Fruit fly (Drosophila melanogaster) whole organism, embryonic: ENCODE results near the gene CG9682.
A peak's percentile ranks its signal among the peaks of the same experiment; 100 is the strongest.

Source experiments
- Abd-B ChIP-seq: fragments of 200-800 bp; sonication (Bioruptor generic); optimal IDR thresholded peaks from 2 replicates; lab custom pipeline; 2018; ENCODE audit warnings: missing biosample characterization, mild to moderate bottlenecking, missing genetic modification characterization, moderate library complexity
- Blimp-1 ChIP-seq: fragments of 200-800 bp; sonication (Bioruptor generic); optimal IDR thresholded peaks from 3 replicates; lab custom pipeline; 2018; ENCODE audit warnings: missing biosample characterization, missing genetic modification characterization, mild to moderate bottlenecking, moderate library complexity, missing genetic modification reagents
- CG10366 ChIP-seq: fragments of 200-800 bp; sonication (Bioruptor generic); IDR thresholded peaks from 2 replicates; pipeline ENCODE4 v1.3.6; 2022; ENCODE audit warnings: missing biosample characterization, missing genetic modification characterization
- CG10543 ChIP-seq: fragments of 200-800 bp; sonication (Bioruptor generic); optimal IDR thresholded peaks from 3 replicates; lab custom pipeline; 2017; ENCODE audit warnings: missing biosample characterization, mild to moderate bottlenecking, missing genetic modification characterization, moderate library complexity
- CG12104 ChIP-seq: fragments of 200-800 bp; sonication (Bioruptor generic); optimal IDR thresholded peaks from 3 replicates; lab custom pipeline; 2016; ENCODE audit warnings: missing biosample characterization, missing genetic modification characterization
- CG12769 ChIP-seq: fragments of 200-800 bp; sonication (Bioruptor generic); optimal IDR thresholded peaks from 2 replicates; lab custom pipeline; 2019; ENCODE audit warnings: missing biosample characterization, mild to moderate bottlenecking, missing genetic modification characterization, moderate library complexity
- CG17186 ChIP-seq: fragments of 200-800 bp; sonication (Bioruptor generic); optimal IDR thresholded peaks from 3 replicates; lab custom pipeline; 2017; ENCODE audit warnings: missing biosample characterization, missing genetic modification reagents, missing genetic modification characterization
- CG18011 ChIP-seq: fragments of 200-800 bp; sonication (Bioruptor generic); optimal IDR thresholded peaks from 2 replicates; lab custom pipeline; 2017; ENCODE audit warnings: missing biosample characterization, missing genetic modification characterization, mild to moderate bottlenecking, moderate library complexity, missing genotype
- CG30403 ChIP-seq: fragments of 200-800 bp; sonication (Bioruptor generic); optimal IDR thresholded peaks from 3 replicates; lab custom pipeline; 2016; ENCODE audit warnings: missing biosample characterization, missing genetic modification characterization
- CG31365 ChIP-seq: fragments of 200-800 bp; sonication (Bioruptor generic); optimal IDR thresholded peaks from 2 replicates; lab custom pipeline; 2018; ENCODE audit warnings: missing biosample characterization, mild to moderate bottlenecking, missing genetic modification characterization
- CG32532 ChIP-seq: fragments of 200-800 bp; sonication (Bioruptor generic); IDR thresholded peaks from 2 replicates; pipeline ENCODE4 v1.3.6; 2022; ENCODE audit warnings: missing biosample characterization, missing genetic modification characterization
- CG33557 ChIP-seq: fragments of 200-800 bp; sonication (Bioruptor generic); optimal IDR thresholded peaks from 2 replicates; lab custom pipeline; 2019; ENCODE audit warnings: missing biosample characterization, mild to moderate bottlenecking, missing genetic modification characterization, moderate library complexity
- CG42726 ChIP-seq: fragments of 200-800 bp; sonication (Bioruptor generic); IDR thresholded peaks from 2 replicates; pipeline ENCODE4 v1.3.6; 2022; ENCODE audit warnings: missing biosample characterization, missing genetic modification characterization; ENCODE audit not compliant: partially characterized antibody
- CG4360 ChIP-seq: fragments of 200-800 bp; sonication (Bioruptor generic); IDR thresholded peaks from 2 replicates; pipeline ENCODE4 v1.3.6; 2022; ENCODE audit warnings: missing biosample characterization, missing genetic modification characterization
- CG4617 ChIP-seq: fragments of 200-800 bp; sonication (Bioruptor generic); optimal IDR thresholded peaks from 3 replicates; lab custom pipeline; 2016; ENCODE audit warnings: missing biosample characterization, missing genetic modification characterization, borderline replicate concordance
- CG4820 ChIP-seq: fragments of 200-800 bp; sonication (Bioruptor generic); optimal IDR thresholded peaks from 3 replicates; lab custom pipeline; 2016; ENCODE audit warnings: missing biosample characterization, missing genetic modification characterization
- CG5180 ChIP-seq: fragments of 200-800 bp; sonication (Bioruptor generic); optimal IDR thresholded peaks from 3 replicates; lab custom pipeline; 2017; ENCODE audit warnings: missing biosample characterization, missing genetic modification characterization, mild to moderate bottlenecking, moderate library complexity, missing genetic modification reagents
- CG5245 ChIP-seq: fragments of 200-800 bp; sonication (Bioruptor generic); optimal IDR thresholded peaks from 3 replicates; lab custom pipeline; 2016; ENCODE audit warnings: missing biosample characterization, missing genetic modification characterization
- CG6272 ChIP-seq: fragments of 200-800 bp; sonication (Bioruptor generic); IDR thresholded peaks from 2 replicates; pipeline ENCODE4 v1.3.6; 2022; ENCODE audit warnings: missing biosample characterization, missing genetic modification characterization
- CG7271 ChIP-seq: fragments of 200-800 bp; sonication (Bioruptor generic); optimal IDR thresholded peaks from 2 replicates; lab custom pipeline; 2018; ENCODE audit warnings: missing biosample characterization, mild to moderate bottlenecking, missing genetic modification characterization, moderate library complexity
- CG7963 ChIP-seq: fragments of 200-800 bp; sonication (Bioruptor generic); IDR thresholded peaks from 3 replicates; pipeline ENCODE4 v1.3.6; 2022; ENCODE audit warnings: missing biosample characterization, missing genetic modification characterization; ENCODE audit not compliant: partially characterized antibody
- CG8924 ChIP-seq: fragments of 200-800 bp; optimal IDR thresholded peaks from 3 replicates; lab custom pipeline; 2019; ENCODE audit warnings: missing biosample characterization, mild to moderate bottlenecking, missing genetic modification characterization, moderate library complexity
- CG8944 ChIP-seq: fragments of 200-800 bp; sonication (Bioruptor generic); optimal IDR thresholded peaks from 3 replicates; lab custom pipeline; 2016; ENCODE audit warnings: missing biosample characterization, missing genetic modification characterization
- Camta ChIP-seq: fragments of 200-800 bp; sonication (Bioruptor generic); optimal IDR thresholded peaks from 2 replicates; lab custom pipeline; 2016; ENCODE audit warnings: missing biosample characterization, missing genetic modification characterization
- CkIIα-i1 ChIP-seq: fragments of 200-800 bp; sonication (Bioruptor generic); IDR thresholded peaks from 2 replicates; pipeline ENCODE4 v1.3.6; 2022; ENCODE audit warnings: missing biosample characterization, missing genetic modification characterization
- CoRest ChIP-seq: fragments of 200-800 bp; sonication (Bioruptor generic); optimal IDR thresholded peaks from 3 replicates; lab custom pipeline; 2018; ENCODE audit warnings: missing biosample characterization, mild to moderate bottlenecking, missing genetic modification characterization, moderate library complexity
- Doc2 ChIP-seq: fragments of 200-800 bp; sonication (Bioruptor generic); IDR thresholded peaks from 2 replicates; pipeline ENCODE4 v1.3.6; 2022; ENCODE audit warnings: missing biosample characterization, missing genetic modification characterization
- Fer1 ChIP-seq: fragments of 200-800 bp; sonication (Bioruptor generic); optimal IDR thresholded peaks from 2 replicates; lab custom pipeline; 2017; ENCODE audit warnings: missing biosample characterization, mild to moderate bottlenecking, missing genetic modification characterization
- Hand ChIP-seq: fragments of 200-800 bp; sonication (Bioruptor generic); optimal IDR thresholded peaks from 2 replicates; lab custom pipeline; 2017; ENCODE audit warnings: mild to moderate bottlenecking, missing biosample characterization, missing genetic modification reagents, missing genetic modification characterization
- HmgD ChIP-seq: fragments of 200-800 bp; sonication (Bioruptor generic); optimal IDR thresholded peaks from 3 replicates; lab custom pipeline; 2016; ENCODE audit warnings: missing biosample characterization, missing genetic modification characterization
- Hmx ChIP-seq: fragments of 200-800 bp; sonication (Bioruptor generic); optimal IDR thresholded peaks from 2 replicates; lab custom pipeline; 2016; ENCODE audit warnings: missing biosample characterization, missing genetic modification characterization
- Ptx1 ChIP-seq: fragments of 200-800 bp; sonication (Bioruptor generic); IDR thresholded peaks from 2 replicates; pipeline ENCODE4 v1.3.6; 2022; ENCODE audit warnings: missing biosample characterization, missing genetic modification characterization
- Sox102F ChIP-seq: fragments of 200-800 bp; sonication (Bioruptor generic); optimal IDR thresholded peaks from 2 replicates; lab custom pipeline; 2018; ENCODE audit warnings: missing biosample characterization, mild to moderate bottlenecking, missing genetic modification characterization, moderate library complexity
- ab ChIP-seq: fragments of 200-800 bp; sonication (Bioruptor generic); optimal IDR thresholded peaks from 2 replicates; lab custom pipeline; 2016; ENCODE audit warnings: missing biosample characterization, missing genetic modification characterization
- aop ChIP-seq: fragments of 200-800 bp; sonication (Bioruptor generic); IDR thresholded peaks from 2 replicates; pipeline ENCODE4 v1.3.6; 2022; ENCODE audit warnings: missing biosample characterization, missing genetic modification characterization
- ap ChIP-seq: fragments of 200-800 bp; sonication (Bioruptor generic); IDR thresholded peaks from 2 replicates; pipeline ENCODE4 v1.3.6; 2022; ENCODE audit warnings: missing biosample characterization, missing genetic modification characterization
- ase ChIP-seq: fragments of 200-800 bp; sonication (Bioruptor generic); IDR thresholded peaks from 3 replicates; pipeline ENCODE4 v1.3.6; 2022; ENCODE audit warnings: missing biosample characterization, missing genetic modification characterization
- bbx ChIP-seq: fragments of 200-800 bp; sonication (Bioruptor generic); IDR thresholded peaks from 2 replicates; pipeline ENCODE4 v1.3.6; 2022; ENCODE audit warnings: missing biosample characterization, missing genetic modification characterization; ENCODE audit not compliant: partially characterized antibody
- br ChIP-seq: fragments of >200 bp; optimal IDR thresholded peaks from 2 replicates; lab custom pipeline; 2017
- croc ChIP-seq: fragments of 200-800 bp; sonication (Bioruptor generic); conservative IDR thresholded peaks from 3 replicates; pipeline ENCODE4 v1.3.6; 2022; ENCODE audit warnings: missing biosample characterization, missing genetic modification characterization
- dan ChIP-seq: fragments of 200-800 bp; sonication (Bioruptor generic); IDR thresholded peaks from 2 replicates; pipeline ENCODE4 v1.3.6; 2022; ENCODE audit warnings: missing biosample characterization, missing genetic modification characterization
- dysf ChIP-seq: fragments of 200-800 bp; sonication (Bioruptor generic); IDR thresholded peaks from 3 replicates; pipeline ENCODE4 v1.3.6; 2022; ENCODE audit warnings: missing biosample characterization, missing genetic modification characterization
- gce ChIP-seq: fragments of 200-800 bp; sonication (Bioruptor generic); IDR thresholded peaks from 3 replicates; pipeline ENCODE4 v1.3.6; 2022; ENCODE audit warnings: missing biosample characterization, missing genetic modification characterization
- hth ChIP-seq: fragments of >200 bp; optimal IDR thresholded peaks from 2 replicates; lab custom pipeline; 2017; ENCODE audit warnings: inconsistent platforms
- jing ChIP-seq: fragments of 200-800 bp; sonication (Bioruptor generic); optimal IDR thresholded peaks from 2 replicates; lab custom pipeline; 2018; ENCODE audit warnings: missing biosample characterization, mild to moderate bottlenecking, missing genetic modification characterization
- jumu ChIP-seq: fragments of 200-800 bp; sonication (Bioruptor generic); optimal IDR thresholded peaks from 3 replicates; lab custom pipeline; 2016; ENCODE audit warnings: missing biosample characterization, missing genetic modification characterization
- mam ChIP-seq: fragments of 200-800 bp; sonication (Bioruptor generic); optimal IDR thresholded peaks from 3 replicates; lab custom pipeline; 2016; ENCODE audit warnings: missing biosample characterization, missing genetic modification characterization
- mirr ChIP-seq: fragments of 200-800 bp; sonication (Bioruptor generic); optimal IDR thresholded peaks from 3 replicates; lab custom pipeline; 2018; ENCODE audit warnings: missing biosample characterization, mild to moderate bottlenecking, missing genetic modification characterization
- mld ChIP-seq: fragments of 200-800 bp; sonication (Bioruptor generic); IDR thresholded peaks from 3 replicates; pipeline ENCODE4 v1.3.6; 2022; ENCODE audit warnings: missing biosample characterization, missing genetic modification characterization; ENCODE audit not compliant: partially characterized antibody
- onecut ChIP-seq: fragments of 200-800 bp; sonication (Bioruptor generic); IDR thresholded peaks from 2 replicates; pipeline ENCODE4 v1.3.6; 2022; ENCODE audit warnings: missing biosample characterization, missing genetic modification characterization
- ro ChIP-seq: fragments of 200-800 bp; sonication (Bioruptor generic); IDR thresholded peaks from 2 replicates; pipeline ENCODE4 v1.3.6; 2022; ENCODE audit warnings: missing biosample characterization, missing genetic modification characterization
- stc ChIP-seq: fragments of 200-800 bp; sonication (Bioruptor generic); IDR thresholded peaks from 2 replicates; pipeline ENCODE4 v1.3.6; 2022; ENCODE audit warnings: missing biosample characterization, missing genetic modification characterization
- twi ChIP-seq: fragments of 200-800 bp; optimal IDR thresholded peaks from 2 replicates; lab custom pipeline; 2019; ENCODE audit warnings: missing biosample characterization, mild to moderate bottlenecking, missing genetic modification characterization, moderate library complexity

CG9682 gene

DNA sequence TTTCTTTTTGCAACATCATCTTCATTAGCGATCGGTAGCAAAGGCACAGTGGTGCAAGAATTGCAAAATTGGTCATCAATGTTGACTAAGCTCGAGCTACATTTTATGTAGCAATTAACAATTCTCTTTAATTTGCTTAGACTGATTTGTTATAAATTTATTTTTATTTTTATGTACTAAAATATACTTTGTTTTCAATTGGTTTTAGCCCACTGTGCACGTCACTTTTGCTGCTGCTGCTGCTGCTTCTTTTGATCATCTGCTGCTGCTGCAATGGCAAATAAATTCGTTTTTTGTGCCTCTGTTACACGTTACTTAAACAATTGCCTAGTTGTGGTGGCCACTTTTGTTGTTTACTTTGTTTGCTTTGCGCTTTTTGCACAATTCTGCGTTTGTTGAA, 45.3 kb downstream of the CG9682 start (continued):
- TF ChIP-seq CG5245, result peak; percentile 72
- peak; percentile 45 for TF ChIP-seq mam
- TF ChIP-seq bbx (GFP tag; lab: Robert Waterston, UW), result no peak
- peak; percentile 60 for TF ChIP-seq CG6272 (GFP tag; lab: Robert Waterston, UW)
- peak; percentile 79 for TF ChIP-seq Blimp-1 (GFP tag; lab: Kevin White, UChicago)
- TF ChIP-seq Hmx (GFP tag; lab: Kevin White, UChicago), result no peak
- peak; percentile 22 for TF ChIP-seq CG4617
- TF ChIP-seq Doc2 (GFP tag; lab: Robert Waterston, UW), result 0 out of 2 replicates have a peak, but pooled peaks have one; percentile 22
- no peak for TF ChIP-seq aop (GFP tag; lab: Robert Waterston, UW)
- TF ChIP-seq CG4360 (GFP tag; lab: Robert Waterston, UW), result peak; percentile 59
- TF ChIP-seq croc (GFP tag; lab: Robert Waterston, UW), result peak; percentile 70
- TF ChIP-seq CG30403 (GFP tag; lab: Kevin White, UChicago), result peak; percentile 79
- peak; percentile 1 for TF ChIP-seq CG33557 (GFP tag; lab: Kevin White, UChicago)
- TF ChIP-seq CG17186 (GFP tag; lab: Kevin White, UChicago), result peak; percentile 6
- no peak for TF ChIP-seq Hand (GFP tag; lab: Kevin White, UChicago)
- no peak for TF ChIP-seq mld (GFP tag; lab: Robert Waterston, UW)
- peak; percentile 79 for TF ChIP-seq CoRest (tag; lab: Kevin White, UChicago)
- TF ChIP-seq br, result no peak
- TF ChIP-seq CkIIα-i1 (GFP tag; lab: Robert Waterston, UW), result peak; percentile 59; the same call in 1 of the 2 replicates
- TF ChIP-seq HmgD (GFP tag; lab: Kevin White, UChicago), result no peak
- TF ChIP-seq CG8924 (tag; lab: Kevin White, UChicago), result peak; percentile 75
- peak; percentile 88 for TF ChIP-seq Ptx1 (GFP tag; lab: Robert Waterston, UW)
- TF ChIP-seq hth (lab: Kevin White, UChicago), result no peak
- no peak for TF ChIP-seq mirr (GFP tag; lab: Kevin White, UChicago)
- TF ChIP-seq onecut, result peak; percentile 68
- peak; percentile 51; the same call in 1 of the 2 replicates for TF ChIP-seq dan (GFP tag; lab: Robert Waterston, UW)
- no peak for TF ChIP-seq CG42726
- peak; percentile 73 for TF ChIP-seq ap (GFP tag; lab: Robert Waterston, UW)
- peak; percentile 50 for TF ChIP-seq Camta (GFP tag; lab: Kevin White, UChicago)
- TF ChIP-seq CG7271, result peak; percentile 51
- peak; percentile 85 for TF ChIP-seq gce (GFP tag; lab: Robert Waterston, UW)
- TF ChIP-seq CG31365, result no peak
- TF ChIP-seq jumu (GFP tag; lab: Kevin White, UChicago), result peak; percentile 16
- TF ChIP-seq CG8944 (GFP tag; lab: Kevin White, UChicago), result no peak
- TF ChIP-seq CG12769 (tag; lab: Kevin White, UChicago), result peak; percentile 28
- peak; percentile 81 for TF ChIP-seq CG4820 (GFP tag; lab: Kevin White, UChicago)
- peak; percentile 84 for TF ChIP-seq dysf (GFP tag; lab: Robert Waterston, UW)
- TF ChIP-seq CG18011 (GFP tag; lab: Kevin White, UChicago), result peak; percentile 50
- peak; percentile 45 for TF ChIP-seq Fer1 (GFP tag; lab: Kevin White, UChicago)
- TF ChIP-seq twi (tag; lab: Kevin White, UChicago), result peak; percentile 48
- TF ChIP-seq CG7963 (GFP tag; lab: Robert Waterston, UW), result no peak
- TF ChIP-seq, all 482 proteins: peak for 340

DNA sequence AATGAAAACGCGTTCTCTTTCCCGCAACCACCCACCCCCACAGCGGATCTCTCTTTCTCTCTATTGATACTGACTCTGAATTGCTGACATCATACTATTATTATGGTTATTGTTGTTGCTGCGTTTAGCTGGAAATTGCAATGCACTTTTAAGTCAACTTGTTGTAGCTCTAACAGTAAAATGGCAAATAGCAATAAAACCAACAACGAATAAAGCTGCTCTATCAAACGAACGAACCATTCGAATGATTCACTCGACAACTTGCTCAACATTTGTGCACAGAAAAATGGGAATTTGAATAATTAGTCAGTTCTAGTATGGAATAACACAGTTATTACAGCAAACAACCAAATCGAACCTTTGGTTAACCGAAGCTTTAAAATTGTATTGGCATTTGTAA, 46.1 kb downstream of the CG9682 start:
- TF ChIP-seq CG12104 (GFP tag; lab: Kevin White, UChicago), result no peak
- TF ChIP-seq CG10366 (GFP tag; lab: Robert Waterston, UW), result no peak
- TF ChIP-seq stc (GFP tag; lab: Robert Waterston, UW), result no peak
- no peak for TF ChIP-seq Abd-B (GFP tag; lab: Kevin White, UChicago)
- no peak for TF ChIP-seq jing (GFP tag; lab: Kevin White, UChicago)
- no peak for TF ChIP-seq hth (lab: Kevin White, UChicago)
- TF ChIP-seq CG10543 (GFP tag; lab: Kevin White, UChicago), result no peak
- TF ChIP-seq ase (GFP tag; lab: Robert Waterston, UW), result no peak
- no peak for TF ChIP-seq CG5180
- no peak for TF ChIP-seq ab (GFP tag; lab: Kevin White, UChicago)
- TF ChIP-seq Sox102F (GFP tag; lab: Kevin White, UChicago), result no peak
- no peak for TF ChIP-seq CG32532 (GFP tag; lab: Robert Waterston, UW)
- no peak for TF ChIP-seq ro (GFP tag; lab: Robert Waterston, UW)
